Fruit fly (Drosophila melanogaster): Measurements from ENCODE around the gene CG42402.

DNA sequence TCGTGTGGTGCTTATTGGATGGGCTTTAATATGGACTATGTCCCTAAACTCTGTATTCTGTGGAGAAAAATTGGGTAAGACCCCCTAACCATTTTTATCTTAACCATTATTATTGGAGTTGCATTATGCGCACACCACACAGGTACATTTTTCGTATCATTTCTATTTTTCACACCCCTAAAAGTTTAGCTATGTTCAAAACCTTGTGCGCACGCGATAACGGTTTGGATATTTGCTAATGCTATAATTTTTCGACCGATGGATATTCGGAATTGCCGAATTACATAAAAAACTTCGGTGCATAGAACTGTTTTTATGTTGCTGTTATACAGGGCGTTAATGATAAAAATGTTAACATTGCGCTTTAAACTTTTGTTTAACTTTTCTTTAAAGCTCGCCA, 4.0 kb downstream of the CG42402 start:
- TF ChIP-seq h (optimal IDR thresholded peaks at IDR 0.05): no peak
- no peak for TF ChIP-seq insv (optimal IDR thresholded peaks at IDR 0.05)
- TF ChIP-seq ttk (optimal IDR thresholded peaks at IDR 0.05): no peak
- no peak for TF ChIP-seq Myc (optimal IDR thresholded peaks at IDR 0.05)

All from Kc167 (cell line).